Fruit fly (Drosophila melanogaster): ENCODE measurements around the gene CG44085.
A peak's percentile ranks its signal among the peaks of the same experiment; 100 is the strongest.

CG44085 gene

DNA sequence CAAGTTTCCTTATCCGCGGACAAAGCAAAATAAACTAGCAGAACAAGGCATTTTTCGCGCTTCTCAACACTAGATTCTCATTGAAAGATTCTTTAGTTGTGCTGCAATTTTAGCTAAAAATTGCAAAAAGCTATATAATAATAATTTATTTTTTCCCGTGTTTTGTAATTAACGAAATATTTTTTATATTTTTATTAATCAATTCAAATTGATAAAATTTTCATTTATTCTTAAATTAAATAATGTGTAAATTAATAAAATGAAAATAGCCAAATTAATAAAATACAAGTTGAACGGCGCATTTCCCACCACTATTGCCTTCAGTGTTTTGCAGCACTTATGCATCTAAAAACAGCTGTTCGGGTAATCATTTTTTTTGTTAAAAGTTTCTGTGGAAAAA, 25.6 kb downstream of the CG44085 start, which contains the start of the genes Drep4 and Uvrag (continued):
- no peak for TF ChIP-seq Sry-δ (GFP tag; optimal IDR thresholded peaks at IDR 0.05)
- TF ChIP-seq her (GFP tag; optimal IDR thresholded peaks at IDR 0.05), result no peak
- peak; percentile 68 for TF ChIP-seq CG12155 (GFP tag; optimal IDR thresholded peaks at IDR 0.05)
- peak; percentile 68 for TF ChIP-seq al (GFP tag; IDR thresholded peaks at IDR 0.05)
- 0 out of 2 replicates have a peak, but pooled peaks have one; percentile 15 for TF ChIP-seq CG11247 (GFP tag; IDR thresholded peaks at IDR 0.05)
- peak; percentile 26 for TF ChIP-seq CHES-1-like (GFP tag; optimal IDR thresholded peaks at IDR 0.05)
- peak; percentile 59 for TF ChIP-seq CG6272 (GFP tag; IDR thresholded peaks at IDR 0.05)
- peak; percentile 88 for TF ChIP-seq CoRest (tag; optimal IDR thresholded peaks at IDR 0.05)
- TF ChIP-seq CG14050 (GFP tag; IDR thresholded peaks at IDR 0.05), result no peak
- peak; percentile 59 for TF ChIP-seq CG33557 (GFP tag; optimal IDR thresholded peaks at IDR 0.05)
- peak; percentile 81 for TF ChIP-seq CG17829 (tag; optimal IDR thresholded peaks at IDR 0.05)
- peak; percentile 67; the same call in 2 of the 3 replicates for TF ChIP-seq dysf (GFP tag; IDR thresholded peaks at IDR 0.05)
- peak; percentile 68 to 91 for TF ChIP-seq crp (GFP tag; optimal IDR thresholded peaks at IDR 0.05)
- TF ChIP-seq wor (GFP tag; IDR thresholded peaks at IDR 0.05), result no peak
- peak; percentile 57 for TF ChIP-seq lab (GFP tag; optimal IDR thresholded peaks at IDR 0.05)
- TF ChIP-seq CG10431 (GFP tag; optimal IDR thresholded peaks at IDR 0.05), result peak; percentile 26
- TF ChIP-seq sqz (GFP tag; optimal IDR thresholded peaks at IDR 0.05), result peak; percentile 90
- TF ChIP-seq ewg (GFP tag; optimal IDR thresholded peaks at IDR 0.05), result peak; percentile 47
- TF ChIP-seq hkb (optimal IDR thresholded peaks at IDR 0.05), result no peak
- no peak for TF ChIP-seq hkb (GFP tag; IDR thresholded peaks at IDR 0.05)
- TF ChIP-seq pho (GFP tag; optimal IDR thresholded peaks at IDR 0.05), result peak; percentile 1
- TF ChIP-seq CG7556 (GFP tag; optimal IDR thresholded peaks at IDR 0.05), result no peak
- no peak for TF ChIP-seq CG2202 (tag; optimal IDR thresholded peaks at IDR 0.05)
- peak; percentile 72 for TF ChIP-seq MBD-R2 (GFP tag; IDR thresholded peaks at IDR 0.05)
- peak; percentile 60 for TF ChIP-seq az2 (GFP tag; optimal IDR thresholded peaks at IDR 0.05)
- no peak for TF ChIP-seq E2f2 (GFP tag; IDR thresholded peaks at IDR 0.05)
- TF ChIP-seq CG10267 (tag; optimal IDR thresholded peaks at IDR 0.05), result peak; percentile 97
- no peak for TF ChIP-seq CG14860 (GFP tag; IDR thresholded peaks at IDR 0.05; ENCODE audit: partially characterized antibody)
- TF ChIP-seq CG1602 (GFP tag; optimal IDR thresholded peaks at IDR 0.05), result peak; percentile 55
- peak; percentile 72 for TF ChIP-seq ind (GFP tag; optimal IDR thresholded peaks at IDR 0.05)
- peak; percentile 27 for TF ChIP-seq Spps (tag; optimal IDR thresholded peaks at IDR 0.05)

DNA sequence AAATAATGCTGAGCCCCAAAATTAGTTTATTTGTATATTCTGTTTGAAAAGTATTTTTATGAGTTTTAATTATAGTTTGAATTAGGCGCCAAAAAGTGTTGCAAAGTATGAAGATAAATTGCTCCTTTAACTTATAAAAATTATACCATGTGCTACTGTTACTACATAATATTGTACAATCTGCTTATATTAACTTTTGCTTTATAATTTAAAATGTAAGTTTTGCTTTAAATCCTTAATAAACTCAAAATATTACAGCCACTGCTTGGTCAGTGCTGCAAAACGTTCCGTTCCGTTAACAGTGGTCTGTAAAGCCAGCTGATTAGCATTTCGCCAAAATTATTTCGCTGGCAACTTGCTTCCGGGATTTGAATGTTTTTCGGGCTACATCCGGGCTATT, 28.9 kb downstream of the CG44085 start, which contains the start of gene CG31729:
TSS of gene CG31729 (plus strand) at position 309 of the 400 bp plus-strand sequence.
- peak; percentile 21 for TF ChIP-seq CG18476 (GFP tag; optimal IDR thresholded peaks at IDR 0.05)
- no peak for TF ChIP-seq CG2129 (GFP tag; IDR thresholded peaks at IDR 0.05; ENCODE audit: partially characterized antibody)
- no peak for TF ChIP-seq salm (tag; optimal IDR thresholded peaks at IDR 0.05)
- no peak for TF ChIP-seq CG1832 (GFP tag; optimal IDR thresholded peaks at IDR 0.05)
- TF ChIP-seq CG12104 (GFP tag; optimal IDR thresholded peaks at IDR 0.05), result no peak
- TF ChIP-seq esg (GFP tag; conservative IDR thresholded peaks at IDR 0.05), result no peak
- no peak for TF ChIP-seq HmgZ (tag; optimal IDR thresholded peaks at IDR 0.05)
- no peak for TF ChIP-seq CG10147 (GFP tag; optimal IDR thresholded peaks at IDR 0.05)
- no peak for TF ChIP-seq onecut (GFP tag; IDR thresholded peaks at IDR 0.05)
- peak; percentile 37; the same call in 1 of the 2 replicates for TF ChIP-seq Xrp1 (GFP tag; IDR thresholded peaks at IDR 0.05)
- TF ChIP-seq CrebB (tag; optimal IDR thresholded peaks at IDR 0.05), result no peak
- no peak for TF ChIP-seq Asciz (GFP tag; optimal IDR thresholded peaks at IDR 0.05)
- TF ChIP-seq btn (GFP tag; optimal IDR thresholded peaks at IDR 0.05), result no peak
- TF ChIP-seq unpg (GFP tag; optimal IDR thresholded peaks at IDR 0.05), result no peak
- TF ChIP-seq CG31224 (GFP tag; IDR thresholded peaks at IDR 0.05), result no peak
- peak; percentile 79 for TF ChIP-seq Med (GFP tag)
- peak; percentile 50 for TF ChIP-seq Ets97D (GFP tag; optimal IDR thresholded peaks at IDR 0.05)
- no peak for TF ChIP-seq caup (GFP tag; optimal IDR thresholded peaks at IDR 0.05; ENCODE audit: severe bottlenecking)
- no peak for TF ChIP-seq Rx (GFP tag; IDR thresholded peaks at IDR 0.05)
- no peak for TF ChIP-seq pros (GFP tag; optimal IDR thresholded peaks at IDR 0.05)
- TF ChIP-seq CG10209 (GFP tag; optimal IDR thresholded peaks at IDR 0.05), result no peak
- no peak for TF ChIP-seq CG43689 (GFP tag; IDR thresholded peaks at IDR 0.05)
- no peak for TF ChIP-seq Spps (tag; optimal IDR thresholded peaks at IDR 0.05)

All from whole organism, embryonic.